Fruit fly (Drosophila melanogaster) whole organism, prepupa: ENCODE results near the gene CG14275.
A peak's percentile ranks its signal among the peaks of the same experiment; 100 is the strongest.

ENCODE experiments used
- CG10669 ChIP-seq: fragments of 200-800 bp; sonication (Bioruptor generic); optimal IDR thresholded peaks from 3 replicates; lab custom pipeline; 2018; ENCODE audit warnings: missing biosample characterization, mild to moderate bottlenecking, missing genetic modification characterization, moderate library complexity
- CG11294 ChIP-seq: fragments of 200-800 bp; sonication (Bioruptor generic); IDR thresholded peaks from 2 replicates; pipeline ENCODE4 v1.3.6; 2022; ENCODE audit warnings: missing biosample characterization, missing genetic modification characterization
- CG11902 ChIP-seq: fragments of 200-800 bp; sonication (Bioruptor generic); optimal IDR thresholded peaks from 3 replicates; lab custom pipeline; 2016; ENCODE audit warnings: missing biosample characterization, missing genetic modification characterization
- CG15336 ChIP-seq: fragments of 200-800 bp; sonication (Bioruptor generic); IDR thresholded peaks from 2 replicates; pipeline ENCODE4 v1.3.6; 2022; ENCODE audit warnings: missing biosample characterization, missing genetic modification characterization
- CG16779 ChIP-seq: fragments of 200-800 bp; sonication (Bioruptor generic); optimal IDR thresholded peaks from 3 replicates; lab custom pipeline; 2017; ENCODE audit warnings: missing biosample characterization, mild to moderate bottlenecking, missing genetic modification characterization
- CG3032 ChIP-seq: fragments of 200-800 bp; optimal IDR thresholded peaks from 2 replicates; lab custom pipeline; 2019; ENCODE audit warnings: missing biosample characterization, mild to moderate bottlenecking, missing genetic modification characterization, moderate library complexity
- CG31627 ChIP-seq: fragments of 200-800 bp; sonication (Bioruptor generic); optimal IDR thresholded peaks from 3 replicates; lab custom pipeline; 2016; ENCODE audit warnings: missing biosample characterization, missing genetic modification characterization
- CG32006 ChIP-seq: fragments of 200-800 bp; sonication (Bioruptor generic); optimal IDR thresholded peaks from 3 replicates; lab custom pipeline; 2017; ENCODE audit warnings: missing biosample characterization, mild to moderate bottlenecking, missing genetic modification characterization
- CG3919 ChIP-seq: fragments of 200-800 bp; sonication (Bioruptor generic); optimal IDR thresholded peaks from 3 replicates; lab custom pipeline; 2016; ENCODE audit warnings: missing biosample characterization, missing genetic modification characterization
- CG6163 ChIP-seq: fragments of 200-800 bp; sonication (Bioruptor generic); IDR thresholded peaks from 3 replicates; pipeline ENCODE4 v1.3.6; 2022; ENCODE audit warnings: missing biosample characterization, missing genetic modification characterization
- CG6276 ChIP-seq: fragments of 200-800 bp; sonication (Bioruptor generic); optimal IDR thresholded peaks from 2 replicates; lab custom pipeline; 2017; ENCODE audit warnings: missing biosample characterization, mild to moderate bottlenecking, missing genetic modification characterization
- CG6792 ChIP-seq: fragments of 200-800 bp; sonication (Bioruptor generic); optimal IDR thresholded peaks from 3 replicates; lab custom pipeline; 2016; ENCODE audit warnings: missing biosample characterization, missing genetic modification characterization
- CG6808 ChIP-seq: fragments of 200-800 bp; sonication (Bioruptor generic); optimal IDR thresholded peaks from 3 replicates; lab custom pipeline; 2017; ENCODE audit warnings: missing biosample characterization, missing genetic modification characterization, mild to moderate bottlenecking, moderate library complexity, missing genetic modification reagents
- CG7368 ChIP-seq: fragments of 200-800 bp; sonication (Bioruptor generic); optimal IDR thresholded peaks from 3 replicates; lab custom pipeline; 2016; ENCODE audit warnings: missing biosample characterization, missing genetic modification characterization
- CG8119 ChIP-seq: fragments of 200-800 bp; sonication (Bioruptor generic); IDR thresholded peaks from 3 replicates; pipeline ENCODE4 v1.3.6; 2022; ENCODE audit warnings: missing biosample characterization, missing genetic modification characterization
- CG8319 ChIP-seq: fragments of 200-800 bp; sonication (Bioruptor generic); optimal IDR thresholded peaks from 3 replicates; lab custom pipeline; 2016; ENCODE audit warnings: missing biosample characterization, missing genetic modification characterization
- Eip75B ChIP-seq: fragments of 200-800 bp; sonication (Bioruptor generic); optimal IDR thresholded peaks from 3 replicates; lab custom pipeline; 2016; ENCODE audit warnings: missing biosample characterization, missing genetic modification characterization
- Eip93F ChIP-seq: fragments of 200-800 bp; sonication (Bioruptor generic); optimal IDR thresholded peaks from 2 replicates; lab custom pipeline; 2016; ENCODE audit warnings: missing biosample characterization, mild to moderate bottlenecking, missing genetic modification characterization
- Ets21C ChIP-seq: fragments of 200-800 bp; sonication (Bioruptor generic); optimal IDR thresholded peaks from 3 replicates; lab custom pipeline; 2016; ENCODE audit warnings: missing biosample characterization, missing genetic modification characterization
- Ets96B ChIP-seq: fragments of 200-800 bp; optimal IDR thresholded peaks from 2 replicates; lab custom pipeline; 2019; ENCODE audit warnings: missing biosample characterization, mild to moderate bottlenecking, missing genetic modification characterization, moderate library complexity
- Gug ChIP-seq: fragments of 200-800 bp; sonication (Bioruptor generic); IDR thresholded peaks from 2 replicates; pipeline ENCODE4 v1.3.6; 2022; ENCODE audit warnings: missing biosample characterization, missing genetic modification characterization
- Hr39 ChIP-seq: fragments of 200-800 bp; sonication (Bioruptor generic); optimal IDR thresholded peaks from 2 replicates; lab custom pipeline; 2016; ENCODE audit warnings: missing biosample characterization, missing genetic modification characterization
- Hr4 ChIP-seq: fragments of 200-800 bp; sonication (Bioruptor generic); optimal IDR thresholded peaks from 3 replicates; lab custom pipeline; 2016; ENCODE audit warnings: missing biosample characterization, missing genetic modification characterization
- Lpt ChIP-seq: fragments of 200-800 bp; sonication (Bioruptor generic); optimal IDR thresholded peaks from 3 replicates; lab custom pipeline; 2016; ENCODE audit warnings: missing biosample characterization, missing genetic modification characterization
- OdsH ChIP-seq: fragments of 200-800 bp; sonication (Bioruptor generic); optimal IDR thresholded peaks from 3 replicates; lab custom pipeline; 2016; ENCODE audit warnings: missing biosample characterization, missing genetic modification characterization
- Smox ChIP-seq: fragments of 200-800 bp; sonication (Bioruptor generic); optimal IDR thresholded peaks from 3 replicates; lab custom pipeline; 2016; ENCODE audit warnings: missing biosample characterization, missing genetic modification characterization
- Sox102F ChIP-seq: fragments of 200-800 bp; sonication (Bioruptor generic); optimal IDR thresholded peaks from 2 replicates; lab custom pipeline; 2016; ENCODE audit warnings: missing biosample characterization, mild to moderate bottlenecking, missing genetic modification characterization
- Sox14 ChIP-seq: fragments of 200-800 bp; sonication (Bioruptor generic); optimal IDR thresholded peaks from 3 replicates; lab custom pipeline; 2016; ENCODE audit warnings: missing biosample characterization, missing genetic modification characterization
- Sox15 ChIP-seq: fragments of 200-800 bp; sonication (Bioruptor generic); optimal IDR thresholded peaks from 3 replicates; lab custom pipeline; 2016; ENCODE audit warnings: missing biosample characterization, missing genetic modification characterization
- achi ChIP-seq: fragments of 200-800 bp; sonication (Bioruptor generic); optimal IDR thresholded peaks from 3 replicates; lab custom pipeline; 2016; ENCODE audit warnings: missing biosample characterization, missing genetic modification characterization
- acj6 ChIP-seq: fragments of 200-800 bp; sonication (Bioruptor generic); optimal IDR thresholded peaks from 3 replicates; lab custom pipeline; 2016; ENCODE audit warnings: missing biosample characterization, missing genetic modification characterization
- eg ChIP-seq: fragments of 200-800 bp; sonication (Bioruptor generic); IDR thresholded peaks from 3 replicates; pipeline ENCODE4 v1.3.6; 2022; ENCODE audit warnings: missing biosample characterization, missing genetic modification characterization
- fd59A ChIP-seq: fragments of 200-800 bp; sonication (Bioruptor generic); optimal IDR thresholded peaks from 2 replicates; lab custom pipeline; 2017; ENCODE audit warnings: missing biosample characterization, mild to moderate bottlenecking, missing genetic modification characterization, missing genetic modification reagents
- fd85E ChIP-seq: fragments of 200-800 bp; sonication (Bioruptor generic); optimal IDR thresholded peaks from 3 replicates; lab custom pipeline; 2016; ENCODE audit warnings: missing biosample characterization, missing genetic modification characterization
- fkh ChIP-seq: fragments of 200-800 bp; sonication (Bioruptor generic); optimal IDR thresholded peaks from 3 replicates; lab custom pipeline; 2017; ENCODE audit warnings: missing biosample characterization, mild to moderate bottlenecking, missing genetic modification characterization, moderate library complexity
- lz ChIP-seq: fragments of 200-800 bp; sonication (Bioruptor generic); optimal IDR thresholded peaks from 3 replicates; lab custom pipeline; 2016; ENCODE audit warnings: missing biosample characterization, missing genetic modification characterization
- net ChIP-seq: fragments of 200-800 bp; sonication (Bioruptor generic); optimal IDR thresholded peaks from 3 replicates; lab custom pipeline; 2016; ENCODE audit warnings: missing biosample characterization, missing genetic modification characterization
- pdm3 ChIP-seq: fragments of 200-800 bp; sonication (Bioruptor generic); optimal IDR thresholded peaks from 3 replicates; lab custom pipeline; 2016; ENCODE audit warnings: missing biosample characterization, missing genetic modification characterization
- salr ChIP-seq, 2 experiments: fragments of 200-800 bp; sonication (Bioruptor generic); optimal IDR thresholded peaks; 3 replicates each; lab custom pipeline; 2016 to 2018; ENCODE audit warnings: missing biosample characterization in 2 of 2, missing genetic modification characterization in 2 of 2, mild to moderate bottlenecking in 1 of 2
- spab ChIP-seq: fragments of 200-800 bp; sonication (Bioruptor generic); optimal IDR thresholded peaks from 2 replicates; lab custom pipeline; 2017; ENCODE audit warnings: missing biosample characterization, mild to moderate bottlenecking, missing genetic modification characterization, missing genetic modification reagents
- ss ChIP-seq, 2 experiments: fragments of 200-800 bp; sonication (Bioruptor generic); optimal IDR thresholded peaks; 2 replicates in 1 of 2; 3 replicates in 1 of 2; lab custom pipeline; 2017 to 2018; ENCODE audit warnings: mild to moderate bottlenecking in 2 of 2, missing biosample characterization in 2 of 2, missing genetic modification characterization in 2 of 2, moderate library complexity in 1 of 2
- svp ChIP-seq: fragments of 200-800 bp; sonication (Bioruptor generic); peaks from one replicate; lab custom pipeline; 2016; ENCODE audit warnings: missing biosample characterization, missing genetic modification characterization
- topi ChIP-seq: fragments of 200-800 bp; sonication (Bioruptor generic); optimal IDR thresholded peaks from 3 replicates; lab custom pipeline; 2016; ENCODE audit warnings: missing biosample characterization, missing genetic modification characterization
- vri ChIP-seq: fragments of 200-800 bp; sonication (Bioruptor generic); optimal IDR thresholded peaks from 3 replicates; lab custom pipeline; 2016; ENCODE audit warnings: missing biosample characterization, mild to moderate bottlenecking, missing genetic modification characterization

CG14275 gene

dm6 chr2L:8362273-8362954 is 35.2 kb downstream of the CG14275 start, which contains the start of gene CG7627 (continued):
- TF ChIP-seq CG3032 (tag; lab: Kevin White, UChicago) (peak; percentile 51), OdsH (GFP tag; lab: Kevin White, UChicago) (peak; percentile 65), fd85E (no peak), Hr39 (GFP tag; lab: Kevin White, UChicago) (peak; percentile 73), topi (peak; percentile 71), Eip93F (no peak), CG15336 (GFP tag; lab: Robert Waterston, UW) (peak; percentile 66), Ets96B (tag; lab: Kevin White, UChicago) (no peak), Ets21C (peak; percentile 62), Sox102F (GFP tag; lab: Kevin White, UChicago) (peak; percentile 78), Sox14 (GFP tag; lab: Kevin White, UChicago) (peak; percentile 72), CG6792 (GFP tag; lab: Kevin White, UChicago) (peak; percentile 60), net (peak; percentile 73), Lpt (GFP tag; lab: Kevin White, UChicago) (peak; percentile 16), CG7368 (GFP tag; lab: Kevin White, UChicago) (peak; percentile 53), Sox15 (GFP tag; lab: Kevin White, UChicago) (peak; percentile 52), CG11902 (GFP tag; lab: Kevin White, UChicago) (peak; percentile 61), fd59A (GFP tag; lab: Kevin White, UChicago) (peak; percentile 46), CG6808 (GFP tag; lab: Kevin White, UChicago) (peak; percentile 64), CG10669 (GFP tag; lab: Kevin White, UChicago) (peak; percentile 58), CG32006 (GFP tag; lab: Kevin White, UChicago) (peak; percentile 76), lz (GFP tag; lab: Kevin White, UChicago) (peak; percentile 80)

- TF ChIP-seq eg (GFP tag; lab: Robert Waterston, UW) (peak; percentile 6; the same call in 2 of the 3 replicates), Gug (GFP tag; lab: Robert Waterston, UW) (no peak), salr (GFP tag; optimal IDR thresholded peaks at IDR 0.05; lab: Kevin White, UChicago) (peak in 1 of 2 experiments; percentile 24), CG16779 (no peak), achi (GFP tag; lab: Kevin White, UChicago) (no peak)
These were observed 35.7 kb downstream of the CG14275 start for dm6 chr2L:8362955-8363285.

- TF ChIP-seq achi (GFP tag; lab: Kevin White, UChicago) = peak; percentile 100
- no peak for TF ChIP-seq pdm3 (GFP tag; lab: Kevin White, UChicago)
- no peak for TF ChIP-seq fd59A (GFP tag; lab: Kevin White, UChicago)
- no peak for TF ChIP-seq Lpt (GFP tag; lab: Kevin White, UChicago)
- no peak for TF ChIP-seq CG8319 (GFP tag; lab: Kevin White, UChicago)
- TF ChIP-seq fd85E = no peak
- TF ChIP-seq Eip75B = no peak
- TF ChIP-seq fkh (GFP tag; lab: Kevin White, UChicago) = peak; percentile 53
- TF ChIP-seq ss (GFP tag; optimal IDR thresholded peaks at IDR 0.05; lab: Kevin White, UChicago) = peak in 1 of 2 experiments; percentile 9
- TF ChIP-seq svp (GFP tag; lab: Kevin White, UChicago) = no peak
- TF ChIP-seq Smox (GFP tag; lab: Kevin White, UChicago) = peak; percentile 7
- no peak for TF ChIP-seq Gug (GFP tag; lab: Robert Waterston, UW)
- TF ChIP-seq CG6276 (GFP tag; lab: Kevin White, UChicago) = no peak
- no peak for TF ChIP-seq CG6163 (GFP tag; lab: Robert Waterston, UW)
- no peak for TF ChIP-seq CG31627
- no peak for TF ChIP-seq CG6808 (GFP tag; lab: Kevin White, UChicago)
- TF ChIP-seq spab (GFP tag; lab: Kevin White, UChicago) = no peak
- TF ChIP-seq CG11294 = no peak
- 0 out of 3 replicates have a peak, but pooled peaks have one; percentile 18 for TF ChIP-seq CG8119 (GFP tag; lab: Robert Waterston, UW)
- no peak for TF ChIP-seq CG3919 (GFP tag; lab: Kevin White, UChicago)
- no peak for TF ChIP-seq salr (GFP tag; optimal IDR thresholded peaks at IDR 0.05; lab: Kevin White, UChicago)
- no peak for TF ChIP-seq vri (GFP tag; lab: Kevin White, UChicago)
- no peak for TF ChIP-seq CG15336 (GFP tag; lab: Robert Waterston, UW)
- TF ChIP-seq acj6 (GFP tag; lab: Kevin White, UChicago) = no peak
- TF ChIP-seq net = no peak
- no peak for TF ChIP-seq Hr4 (GFP tag; lab: Kevin White, UChicago)
- TF ChIP-seq Sox15 (GFP tag; lab: Kevin White, UChicago) = no peak
These were observed 37.0 kb downstream of the CG14275 start, which contains the start of the genes RpS13 and CSN8 for dm6 chr2L:8364006-8364956. Gene RpS13 (minus strand): TSS chr2L:8364662. Gene CSN8 (plus strand): TSS chr2L:8364855.
